Worm (Caenorhabditis elegans) whole organism, young adult: ENCODE measurements around the gene Y32H12A.6.

Experiments used
- B0261.1 ChIP-seq: sonication (generic microtip); optimal IDR thresholded peaks from 2 replicates; lab custom pipeline; 2016; ENCODE audit warnings: mild to moderate bottlenecking, missing genetic modification characterization, moderate library complexity, missing compliant biosample characterization
- F23B12.7 ChIP-seq: sonication (generic microtip); optimal IDR thresholded peaks from 2 replicates; lab custom pipeline; 2017; ENCODE audit warnings: missing genetic modification characterization, mild to moderate bottlenecking, missing compliant biosample characterization, antibody characterized with exemption, moderate library complexity; ENCODE audit not compliant: insufficient read depth
- F33H1.4 ChIP-seq: fragments of 200-800 bp; sonication (Bioruptor generic); IDR thresholded peaks from 2 replicates; pipeline ENCODE4 v1.3.6; 2022; ENCODE audit warnings: missing genetic modification reagents, missing genetic modification characterization, missing compliant biosample characterization
- F49E8.2 ChIP-seq: sonication (generic microtip); optimal IDR thresholded peaks from 3 replicates; lab custom pipeline; 2017; ENCODE audit warnings: missing genetic modification characterization, mild to moderate bottlenecking, missing compliant biosample characterization, antibody characterized with exemption, moderate library complexity; ENCODE audit not compliant: insufficient read depth
- F52B5.7 ChIP-seq: sonication (generic microtip); optimal IDR thresholded peaks from 2 replicates; lab custom pipeline; 2016; ENCODE audit warnings: mild to moderate bottlenecking, missing genetic modification characterization, missing compliant biosample characterization
- F57C9.4 ChIP-seq: sonication (generic microtip); optimal IDR thresholded peaks from 2 replicates; lab custom pipeline; 2017; ENCODE audit warnings: mild to moderate bottlenecking, missing genetic modification characterization, missing compliant biosample characterization
- Y53F4B.3 ChIP-seq: fragments of 200-800 bp; sonication (Bioruptor generic); IDR thresholded peaks from 2 replicates; pipeline ENCODE4 v1.3.6; 2022; ENCODE audit warnings: missing genetic modification reagents, missing genetic modification characterization, missing compliant biosample characterization
- Y53G8AR.9 ChIP-seq: fragments of 200-800 bp; sonication (Bioruptor generic); conservative IDR thresholded peaks from 2 replicates; pipeline ENCODE4 v1.3.6; 2022; ENCODE audit warnings: missing genetic modification reagents, missing genetic modification characterization, missing compliant biosample characterization
- ama-1 ChIP-seq, 3 experiments: fragments of 150-350 bp in 1 of 3; sonication (generic microtip) in 2 of 3; optimal IDR thresholded peaks; 2 replicates each; lab custom pipeline; 2014 to 2018; ENCODE audit warnings: missing biosample characterization in 2 of 3, missing genetic modification characterization in 2 of 3, missing genetic modification reagents in 2 of 3
- attf-5 ChIP-seq: fragments of 200-800 bp; sonication (Bioruptor generic); optimal IDR thresholded peaks from 2 replicates; lab custom pipeline; 2018; ENCODE audit warnings: mild to moderate bottlenecking, missing genetic modification characterization, missing compliant biosample characterization
- cebp-2 ChIP-seq: fragments of 200-800 bp; sonication (Bioruptor generic); IDR thresholded peaks from 2 replicates; pipeline ENCODE4 v1.3.6; 2022; ENCODE audit warnings: missing genetic modification characterization, missing compliant biosample characterization
- ceh-27 ChIP-seq: fragments of 200-800 bp; sonication (Bioruptor generic); optimal IDR thresholded peaks from 2 replicates; lab custom pipeline; 2018; ENCODE audit warnings: mild to moderate bottlenecking, missing genetic modification characterization, moderate library complexity, missing compliant biosample characterization
- ceh-79 ChIP-seq: sonication (generic microtip); optimal IDR thresholded peaks from 2 replicates; lab custom pipeline; 2017; ENCODE audit warnings: mild to moderate bottlenecking, missing genetic modification characterization, missing compliant biosample characterization
- dpff-1 ChIP-seq: sonication (generic microtip); optimal IDR thresholded peaks from 2 replicates; lab custom pipeline; 2017; ENCODE audit warnings: mild to moderate bottlenecking, missing genetic modification characterization, missing compliant biosample characterization
- efl-1 ChIP-seq: fragments of 150-350 bp; optimal IDR thresholded peaks from 2 replicates; lab custom pipeline; 2014; ENCODE audit warnings: missing biosample characterization, missing genetic modification reagents, missing genetic modification characterization
- fkh-3 ChIP-seq: sonication (generic microtip); optimal IDR thresholded peaks from 2 replicates; lab custom pipeline; 2016; ENCODE audit warnings: mild to moderate bottlenecking, missing genetic modification characterization, missing compliant biosample characterization
- hmg-20 ChIP-seq: fragments of 200-800 bp; sonication (Bioruptor generic); IDR thresholded peaks from 2 replicates; pipeline ENCODE4 v1.3.6; 2022; ENCODE audit warnings: missing genetic modification reagents, missing genetic modification characterization, missing compliant biosample characterization
- hsf-1 ChIP-seq: fragments of 200-800 bp; sonication (Bioruptor generic); IDR thresholded peaks from 2 replicates; pipeline ENCODE4 v1.3.6; 2022; ENCODE audit warnings: missing genetic modification reagents, missing genetic modification characterization, missing compliant biosample characterization
- lag-1 ChIP-seq: fragments of 200-800 bp; sonication (Bioruptor generic); IDR thresholded peaks from 2 replicates; pipeline ENCODE4 v1.3.6; 2022; ENCODE audit warnings: missing genetic modification reagents, missing genetic modification characterization, missing compliant biosample characterization
- let-526 ChIP-seq: fragments of 200-800 bp; sonication (Bioruptor generic); IDR thresholded peaks from 2 replicates; pipeline ENCODE4 v1.3.6; 2022; ENCODE audit warnings: missing genetic modification reagents, missing genetic modification characterization, missing compliant biosample characterization
- let-607 ChIP-seq, 2 experiments: fragments of 200-800 bp in 1 of 2; sonication (Bioruptor generic) in 1 of 2; sonication (generic microtip) in 1 of 2; optimal IDR thresholded peaks; 2 replicates each; lab custom pipeline; 2016 to 2018; ENCODE audit warnings: mild to moderate bottlenecking in 2 of 2, missing compliant biosample characterization in 2 of 2, missing genetic modification characterization in 2 of 2, moderate library complexity in 2 of 2, missing genotype in 1 of 2
- madf-10 ChIP-seq: sonication (generic microtip); optimal IDR thresholded peaks from 2 replicates; lab custom pipeline; 2016; ENCODE audit warnings: mild to moderate bottlenecking, missing genetic modification characterization, missing compliant biosample characterization
- madf-8 ChIP-seq: fragments of 200-800 bp; sonication (Bioruptor generic); conservative IDR thresholded peaks from 2 replicates; pipeline ENCODE4 v1.3.6; 2022; ENCODE audit warnings: missing genetic modification reagents, missing genetic modification characterization, missing compliant biosample characterization
- nfyb-1 ChIP-seq: fragments of 200-800 bp; sonication (Bioruptor generic); IDR thresholded peaks from 2 replicates; pipeline ENCODE4 v1.3.6; 2022; ENCODE audit warnings: missing genetic modification reagents, missing genetic modification characterization, missing compliant biosample characterization
- nhr-80 ChIP-seq: sonication (generic microtip); optimal IDR thresholded peaks from 2 replicates; lab custom pipeline; 2016; ENCODE audit warnings: missing genetic modification characterization, missing compliant biosample characterization
- nhr-90 ChIP-seq: sonication (generic microtip); optimal IDR thresholded peaks from 2 replicates; lab custom pipeline; 2016; ENCODE audit warnings: missing genotype, mild to moderate bottlenecking, missing genetic modification characterization, missing compliant biosample characterization
- rcor-1 ChIP-seq: fragments of 200-800 bp; sonication (Bioruptor generic); IDR thresholded peaks from 2 replicates; pipeline ENCODE4 v1.3.6; 2022; ENCODE audit warnings: missing genetic modification reagents, missing genetic modification characterization, missing compliant biosample characterization
- rec-8 ChIP-seq, 2 experiments: sonication (generic microtip); optimal IDR thresholded peaks; 2 replicates each; lab custom pipeline; 2016; ENCODE audit warnings: mild to moderate bottlenecking in 2 of 2, missing genetic modification characterization in 2 of 2, missing genetic modification reagents in 2 of 2, missing genotype in 2 of 2, missing biosample characterization in 1 of 2, missing compliant biosample characterization in 1 of 2, moderate library complexity in 1 of 2
- snpc-4 ChIP-seq, 5 experiments: fragments of 150-350 bp in 1 of 5; sonication (generic microtip) in 4 of 5; optimal IDR thresholded peaks; 2 replicates each; lab custom pipeline; 2014 to 2018; ENCODE audit warnings: missing genetic modification characterization in 5 of 5, missing biosample characterization in 3 of 5, antibody characterized with exemption in 2 of 5, mild to moderate bottlenecking in 2 of 5, missing compliant biosample characterization in 2 of 5, missing genotype in 2 of 5, moderate library complexity in 2 of 5, missing genetic modification reagents in 1 of 5
- tbx-9 ChIP-seq: sonication (generic microtip); optimal IDR thresholded peaks from 2 replicates; lab custom pipeline; 2016; ENCODE audit warnings: borderline replicate concordance, missing genetic modification characterization, inconsistent platforms, missing compliant biosample characterization
- ztf-25 ChIP-seq: fragments of 200-800 bp; sonication (Bioruptor generic); IDR thresholded peaks from 2 replicates; pipeline ENCODE4 v1.3.6; 2022; ENCODE audit warnings: missing genetic modification reagents, missing genetic modification characterization, missing compliant biosample characterization
- ztf-26 ChIP-seq: sonication (generic microtip); optimal IDR thresholded peaks from 2 replicates; lab custom pipeline; 2017; ENCODE audit warnings: missing genetic modification characterization, missing compliant biosample characterization
- ztf-3 ChIP-seq: fragments of 200-800 bp; sonication (Bioruptor generic); optimal IDR thresholded peaks from 2 replicates; lab custom pipeline; 2018; ENCODE audit warnings: mild to moderate bottlenecking, missing genetic modification characterization, missing compliant biosample characterization
- ztf-6 ChIP-seq: fragments of 200-800 bp; sonication (Bioruptor generic); IDR thresholded peaks from 2 replicates; pipeline ENCODE4 v1.3.6; 2022; ENCODE audit warnings: missing genetic modification reagents, missing genetic modification characterization, missing compliant biosample characterization

The Y32H12A.6 gene

DNA sequence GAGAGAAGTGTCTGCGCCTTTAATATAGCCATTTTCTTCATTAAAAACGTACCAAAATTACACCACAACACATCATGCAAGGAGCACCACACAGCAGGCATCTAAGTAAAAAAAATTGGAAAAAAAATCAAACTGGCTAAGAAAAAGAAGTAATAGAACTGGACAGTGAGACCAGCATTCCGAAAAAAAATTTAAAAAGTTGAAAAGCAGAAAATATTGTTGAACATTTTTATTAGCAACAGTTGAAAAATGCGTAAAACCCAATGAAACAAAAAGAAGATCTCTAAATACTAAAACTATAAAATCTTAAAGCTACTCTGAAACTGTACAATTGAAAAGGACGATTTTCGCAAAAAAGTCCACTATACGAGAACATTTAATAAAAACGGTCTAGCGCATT, at the start of gene Y32H12A.6:
Gene Y32H12A.6 (minus strand): TSS at position 101 of the 400 bp plus-strand sequence.
- TF ChIP-seq ceh-27: no peak
- no peak for TF ChIP-seq rcor-1 (GFP tag; lab: Robert Waterston, UW)
- no peak for TF ChIP-seq madf-8 (GFP tag; lab: Robert Waterston, UW)
- TF ChIP-seq ama-1 (optimal IDR thresholded peaks at IDR 0.05; lab: Kevin White, UChicago): no peak
- no peak for TF ChIP-seq ama-1 (GFP tag; optimal IDR thresholded peaks at IDR 0.05; lab: Kevin White, UChicago)
- no peak for TF ChIP-seq attf-5
- no peak for TF ChIP-seq let-526
- TF ChIP-seq cebp-2: no peak
- TF ChIP-seq efl-1 (GFP tag; lab: Kevin White, UChicago): no peak
- no peak for TF ChIP-seq rec-8 (tag; optimal IDR thresholded peaks at IDR 0.05; lab: Kevin White, UChicago)
- no peak for TF ChIP-seq tbx-9 (tag; lab: Kevin White, UChicago)
- TF ChIP-seq ztf-26 (tag; lab: Kevin White, UChicago): no peak
- TF ChIP-seq ztf-3: no peak
- TF ChIP-seq nfyb-1 (GFP tag; lab: Robert Waterston, UW): no peak
- TF ChIP-seq dpff-1 (tag; lab: Kevin White, UChicago): no peak
- no peak for TF ChIP-seq lag-1 (GFP tag; lab: Robert Waterston, UW)
- no peak for TF ChIP-seq F52B5.7 (tag; lab: Kevin White, UChicago)
- TF ChIP-seq B0261.1 (tag; lab: Kevin White, UChicago): no peak
- no peak for TF ChIP-seq F33H1.4 (GFP tag; lab: Robert Waterston, UW)
- no peak for TF ChIP-seq snpc-4 (GFP tag; optimal IDR thresholded peaks at IDR 0.05; lab: Kevin White, UChicago)
- TF ChIP-seq snpc-4 (tag; optimal IDR thresholded peaks at IDR 0.05; lab: Kevin White, UChicago): no peak
- TF ChIP-seq ztf-6 (GFP tag; lab: Robert Waterston, UW): no peak

DNA sequence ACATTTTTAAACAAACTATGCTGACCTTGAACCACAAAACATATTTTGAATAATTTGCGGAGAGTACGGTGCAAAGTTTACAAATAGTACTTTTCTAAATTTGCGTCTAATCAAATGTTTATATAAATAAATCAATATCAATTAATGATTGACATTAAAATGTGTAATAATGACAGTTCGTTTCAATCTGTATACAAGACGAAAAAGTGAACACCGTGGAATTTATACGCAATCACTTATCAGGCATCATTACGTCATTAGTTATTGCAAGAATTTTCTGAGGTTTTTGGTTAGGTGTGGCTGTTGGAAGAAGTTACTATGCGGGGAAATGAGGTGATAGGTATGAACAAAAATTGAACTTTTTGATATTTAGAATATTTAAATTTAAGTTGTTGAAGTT, 45.1 kb upstream of the Y32H12A.6 start:
- no peak for TF ChIP-seq madf-10 (tag; lab: Kevin White, UChicago)
- TF ChIP-seq ztf-3: no peak
- TF ChIP-seq ztf-25 (GFP tag; lab: Robert Waterston, UW): no peak
- no peak for TF ChIP-seq nhr-90 (tag; lab: Kevin White, UChicago)
- TF ChIP-seq nhr-80: peak; percentile 47
- no peak for TF ChIP-seq F23B12.7
- TF ChIP-seq dpff-1 (tag; lab: Kevin White, UChicago): no peak
- no peak for TF ChIP-seq rcor-1 (GFP tag; lab: Robert Waterston, UW)
- TF ChIP-seq F49E8.2 (tag; lab: Kevin White, UChicago): no peak
- TF ChIP-seq let-607 (tag; optimal IDR thresholded peaks at IDR 0.05; lab: Kevin White, UChicago): peak; percentile 48 to 77
- TF ChIP-seq F57C9.4 (tag; lab: Kevin White, UChicago): no peak
- no peak for TF ChIP-seq hmg-20 (GFP tag; lab: Robert Waterston, UW)
- TF ChIP-seq Y53G8AR.9 (GFP tag; lab: Robert Waterston, UW): no peak

DNA sequence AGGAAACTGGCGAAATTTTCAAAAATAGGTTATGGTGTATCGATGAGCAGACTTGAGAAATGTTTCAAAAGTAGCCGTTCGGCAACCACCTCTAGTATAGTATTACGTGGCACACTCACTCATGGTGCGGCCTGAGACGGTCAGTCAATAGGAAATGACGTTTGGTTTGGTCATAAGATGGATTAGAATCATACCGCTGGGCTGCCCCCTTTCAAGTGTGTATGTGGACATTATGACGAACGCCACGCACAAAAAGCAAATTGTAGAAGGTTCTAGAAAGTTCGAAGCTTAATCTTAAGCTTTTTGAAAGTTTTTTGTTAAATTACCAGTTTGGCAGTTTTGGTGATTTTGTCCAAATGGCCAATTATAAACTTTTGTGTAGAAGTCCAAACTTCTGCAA, 42.4 kb upstream of the Y32H12A.6 start:
- TF ChIP-seq fkh-3 (tag; lab: Kevin White, UChicago) (no peak), ceh-79 (no peak), Y53F4B.3 (no peak), hsf-1 (GFP tag; lab: Robert Waterston, UW) (peak; percentile 50; the same call in 1 of the 2 replicates)
- TF ChIP-seq, all 124 proteins: peak for 1
